Worm (Caenorhabditis elegans): ENCODE results near the gene gpx-7.

The gpx-7 gene

ce11 chrX:7838582-7838981 lies 39.0 kb upstream of the gpx-7 start, which contains the start of gene nlp-101:
nlp-101 (plus strand) TSS chrX:7838882.
- TF ChIP-seq C08G9.2 (tag; optimal IDR thresholded peaks at IDR 0.05) (no peak), ceh-19 (GFP tag; optimal IDR thresholded peaks at IDR 0.05) (no peak), gmeb-2 (tag; optimal IDR thresholded peaks at IDR 0.05) (no peak), hlh-30 (tag; optimal IDR thresholded peaks at IDR 0.05; ENCODE audit: insufficient read depth) (no peak), hlh-13 (GFP tag; optimal IDR thresholded peaks at IDR 0.05) (no peak), F13H6.1 (tag; optimal IDR thresholded peaks at IDR 0.05) (no peak), ceh-34 (tag; optimal IDR thresholded peaks at IDR 0.05) (no peak), nhr-11 (tag; optimal IDR thresholded peaks at IDR 0.05) (no peak), C38D4.7 (GFP tag; optimal IDR thresholded peaks at IDR 0.05) (no peak), ceh-48 (tag; optimal IDR thresholded peaks at IDR 0.05) (no peak), T23F11.4 (GFP tag; optimal IDR thresholded peaks at IDR 0.05) (no peak), ceh-9 (tag; optimal IDR thresholded peaks at IDR 0.05) (no peak), tbx-2 (tag; optimal IDR thresholded peaks at IDR 0.05) (no peak), tbx-7 (tag; optimal IDR thresholded peaks at IDR 0.05) (no peak), pag-3 (tag; optimal IDR thresholded peaks at IDR 0.05; ENCODE audit: borderline replicate concordance) (no peak), ttx-3 (tag; optimal IDR thresholded peaks at IDR 0.05) (no peak)

- TF ChIP-seq eyg-1 (tag; optimal IDR thresholded peaks at IDR 0.05): no peak
- no peak for TF ChIP-seq hlh-30 (tag; optimal IDR thresholded peaks at IDR 0.05; ENCODE audit: insufficient read depth)
- TF ChIP-seq rnt-1 (tag; optimal IDR thresholded peaks at IDR 0.05): no peak
- TF ChIP-seq ztf-16 (tag; optimal IDR thresholded peaks at IDR 0.05): no peak
- no peak for TF ChIP-seq ref-2 (tag; optimal IDR thresholded peaks at IDR 0.05)
- TF ChIP-seq dmd-4 (tag; optimal IDR thresholded peaks at IDR 0.05; ENCODE audit: borderline replicate concordance): no peak
- TF ChIP-seq lin-11 (tag; optimal IDR thresholded peaks at IDR 0.05): no peak
- no peak for TF ChIP-seq K09A11.1 (tag; optimal IDR thresholded peaks at IDR 0.05; ENCODE audit: insufficient read depth)
- no peak for TF ChIP-seq nfya-1 (tag; optimal IDR thresholded peaks at IDR 0.05)
- TF ChIP-seq gmeb-2 (tag; optimal IDR thresholded peaks at IDR 0.05): no peak
- no peak for TF ChIP-seq nhr-11 (tag; optimal IDR thresholded peaks at IDR 0.05)
- TF ChIP-seq ets-4 (tag; optimal IDR thresholded peaks at IDR 0.05): no peak
- no peak for TF ChIP-seq pat-9 (tag; optimal IDR thresholded peaks at IDR 0.05)
- TF ChIP-seq C38D4.7 (GFP tag; optimal IDR thresholded peaks at IDR 0.05): no peak
- no peak for TF ChIP-seq fkh-10 (GFP tag; optimal IDR thresholded peaks at IDR 0.05)
- no peak for TF ChIP-seq tbx-2 (tag; optimal IDR thresholded peaks at IDR 0.05)
- TF ChIP-seq pha-4 (tag; optimal IDR thresholded peaks at IDR 0.05): no peak
- no peak for TF ChIP-seq zip-5 (tag; optimal IDR thresholded peaks at IDR 0.05)
- no peak for TF ChIP-seq T23F11.4 (GFP tag; optimal IDR thresholded peaks at IDR 0.05)
Observed at ce11 chrX:7834117-7834516, 34.5 kb upstream of the gpx-7 start, which contains the start of gene sul-3. sul-3 (minus strand) TSS chrX:7834217.

- TF ChIP-seq ref-2 (tag; optimal IDR thresholded peaks at IDR 0.05) (no peak), pat-9 (tag; optimal IDR thresholded peaks at IDR 0.05) (no peak), T23F11.4 (GFP tag; optimal IDR thresholded peaks at IDR 0.05) (no peak), pqm-1 (tag; optimal IDR thresholded peaks at IDR 0.05) (no peak), K09A11.1 (tag; optimal IDR thresholded peaks at IDR 0.05; ENCODE audit: insufficient read depth) (no peak), che-1 (tag; optimal IDR thresholded peaks at IDR 0.05) (no peak), ceh-19 (GFP tag; optimal IDR thresholded peaks at IDR 0.05) (no peak), dmd-4 (tag; optimal IDR thresholded peaks at IDR 0.05; ENCODE audit: borderline replicate concordance) (no peak), ztf-16 (tag; optimal IDR thresholded peaks at IDR 0.05) (no peak), fkh-6 (tag; optimal IDR thresholded peaks at IDR 0.05) (no peak), ahr-1 (tag; optimal IDR thresholded peaks at IDR 0.05) (no peak), unc-3 (GFP tag; conservative IDR thresholded peaks at IDR 0.05) (no peak), unc-3 (tag; optimal IDR thresholded peaks at IDR 0.05) (no peak), ceh-31 (tag; optimal IDR thresholded peaks at IDR 0.05) (no peak), ceh-24 (tag; optimal IDR thresholded peaks at IDR 0.05) (no peak), ceh-45 (GFP tag; IDR thresholded peaks at IDR 0.05) (no peak), nhr-11 (tag; optimal IDR thresholded peaks at IDR 0.05) (no peak), dve-1 (tag; optimal IDR thresholded peaks at IDR 0.05) (no peak), pag-3 (tag; optimal IDR thresholded peaks at IDR 0.05; ENCODE audit: borderline replicate concordance) (no peak), tbx-2 (tag; optimal IDR thresholded peaks at IDR 0.05) (no peak)
Observed at ce11 chrX:7827989-7828388, 28.4 kb upstream of the gpx-7 start.

Measured in whole organism, late embryonic.